Worm (Caenorhabditis elegans): ENCODE data around the gene C04F5.9.

- TF ChIP-seq him-1 (tag; optimal IDR thresholded peaks at IDR 0.05) = no peak
- TF ChIP-seq W03F9.2 (tag; optimal IDR thresholded peaks at IDR 0.05) = no peak
- no peak for TF ChIP-seq dao-5 (tag; optimal IDR thresholded peaks at IDR 0.05)
Measured at ce11 chrV:5098925-5099324, 20.1 kb downstream of the C04F5.9 start, which contains the start of gene unc-46.
